Fruit fly (Drosophila melanogaster) whole organism: ENCODE measurements around the gene Pgd.

Experiments
- CG8478 ChIP-seq: fragments of >200 bp; optimal IDR thresholded peaks from 2 replicates; lab custom pipeline; 2018; ENCODE audit warnings: inconsistent platforms
- EcR ChIP-seq, 2 experiments: fragments of >200 bp; optimal IDR thresholded peaks; 2 replicates each; lab custom pipeline; 2017; ENCODE audit warnings: missing biosample characterization in 2 of 2, missing genetic modification characterization in 2 of 2, missing genetic modification reagents in 2 of 2
- pan ChIP-seq: fragments of >200 bp; optimal IDR thresholded peaks from 2 replicates; lab custom pipeline; 2017

dm6 chrX:2146574-2146973, 1.6 kb downstream of the Pgd start:
- TF ChIP-seq CG8478 (no peak), EcR (GFP tag; optimal IDR thresholded peaks at IDR 0.05; lab: Kevin White, UChicago) (no peak), pan (no peak)
